Worm (Caenorhabditis elegans): ENCODE results near the gene nhr-166.

ce11 chrII:3897758-3898494, 17.9 kb downstream of the nhr-166 start, which contains the start of gene F53C3.6:
- no peak for TF ChIP-seq mab-5 (tag; optimal IDR thresholded peaks at IDR 0.05)
- TF ChIP-seq hlh-1 (tag; optimal IDR thresholded peaks at IDR 0.05) = no peak
- peak; percentile 23 for TF ChIP-seq nhr-237 (tag; optimal IDR thresholded peaks at IDR 0.05)
- TF ChIP-seq nhr-28 (tag; optimal IDR thresholded peaks at IDR 0.05) = no peak
- TF ChIP-seq unc-39 (tag; optimal IDR thresholded peaks at IDR 0.05) = no peak
- TF ChIP-seq nhr-76 (tag; optimal IDR thresholded peaks at IDR 0.05) = no peak
- TF ChIP-seq M03D4.4 (tag; optimal IDR thresholded peaks at IDR 0.05) = no peak
- peak; percentile 81 for TF ChIP-seq unc-62 (GFP tag; optimal IDR thresholded peaks at IDR 0.05)

Measured in whole organism, mixed stage, embryonic.